Worm (Caenorhabditis elegans) whole organism, early embryonic: ENCODE data around the gene srj-44.

ENCODE experiments used
- B0310.2 ChIP-seq: sonication (generic microtip); optimal IDR thresholded peaks from 2 replicates; lab custom pipeline; 2016; ENCODE audit warnings: mild to moderate bottlenecking, missing genetic modification characterization, missing compliant biosample characterization
- F13C5.2 ChIP-seq: sonication (generic microtip); optimal IDR thresholded peaks from 2 replicates; lab custom pipeline; 2017; ENCODE audit warnings: mild to moderate bottlenecking, missing genetic modification characterization, inconsistent platforms, missing compliant biosample characterization
- aly-1 ChIP-seq: sonication (generic microtip); optimal IDR thresholded peaks from 2 replicates; lab custom pipeline; 2016; ENCODE audit warnings: missing genetic modification characterization, missing compliant biosample characterization
- ama-1 ChIP-seq: fragments of 150-350 bp; optimal IDR thresholded peaks from 2 replicates; lab custom pipeline; 2014
- ceh-13 ChIP-seq: fragments of 200-800 bp; sonication (Bioruptor generic); optimal IDR thresholded peaks from 2 replicates; lab custom pipeline; 2018; ENCODE audit warnings: mild to moderate bottlenecking, missing genetic modification characterization, missing compliant biosample characterization
- ceh-36 ChIP-seq: sonication (generic microtip); optimal IDR thresholded peaks from 2 replicates; lab custom pipeline; 2016; ENCODE audit warnings: missing genetic modification characterization, inconsistent platforms, missing compliant biosample characterization
- ets-7 ChIP-seq: sonication (generic microtip); optimal IDR thresholded peaks from 2 replicates; lab custom pipeline; 2016; ENCODE audit warnings: missing genotype, missing genetic modification characterization, missing compliant biosample characterization
- flt-1 ChIP-seq: fragments of 200-800 bp; sonication (Bioruptor generic); IDR thresholded peaks from 2 replicates; pipeline ENCODE4 v1.3.6; 2022; ENCODE audit warnings: missing genetic modification characterization, missing compliant biosample characterization
- hmbx-1 ChIP-seq: sonication (generic microtip); optimal IDR thresholded peaks from 2 replicates; lab custom pipeline; 2016; ENCODE audit warnings: mild to moderate bottlenecking, missing genetic modification characterization, missing compliant biosample characterization
- hmg-4 ChIP-seq: fragments of 200-800 bp; sonication (Bioruptor generic); optimal IDR thresholded peaks from 2 replicates; lab custom pipeline; 2018; ENCODE audit warnings: mild to moderate bottlenecking, missing genetic modification characterization, missing compliant biosample characterization
- hnd-1 ChIP-seq: sonication (generic microtip); optimal IDR thresholded peaks from 2 replicates; lab custom pipeline; 2016; ENCODE audit warnings: missing genetic modification characterization, missing compliant biosample characterization
- pes-1 ChIP-seq: fragments of 200-800 bp; sonication (Bioruptor generic); IDR thresholded peaks from 2 replicates; pipeline ENCODE4 v1.3.6; 2022; ENCODE audit warnings: missing genetic modification reagents, missing genetic modification characterization, missing compliant biosample characterization
- scrt-1 ChIP-seq: fragments of 200-800 bp; sonication (Bioruptor generic); IDR thresholded peaks from 2 replicates; pipeline ENCODE4 v1.3.6; 2022; ENCODE audit warnings: missing genetic modification characterization, missing compliant biosample characterization
- sea-1 ChIP-seq: fragments of 200-800 bp; sonication (Bioruptor generic); conservative IDR thresholded peaks from 2 replicates; pipeline ENCODE4 v1.3.6; 2022; ENCODE audit warnings: missing genetic modification characterization, missing compliant biosample characterization
- tbx-11 ChIP-seq: fragments of 200-800 bp; sonication (Bioruptor generic); IDR thresholded peaks from 2 replicates; pipeline ENCODE4 v1.3.6; 2022; ENCODE audit warnings: missing genetic modification characterization, missing compliant biosample characterization
- tbx-37 ChIP-seq: fragments of 200-800 bp; sonication (Bioruptor generic); conservative IDR thresholded peaks from 2 replicates; pipeline ENCODE4 v1.3.6; 2022; ENCODE audit warnings: missing genetic modification reagents, missing genetic modification characterization, missing compliant biosample characterization
- tra-4 ChIP-seq: sonication (generic microtip); optimal IDR thresholded peaks from 2 replicates; lab custom pipeline; 2017; ENCODE audit warnings: missing genetic modification characterization, missing compliant biosample characterization

The srj-44 gene

DNA sequence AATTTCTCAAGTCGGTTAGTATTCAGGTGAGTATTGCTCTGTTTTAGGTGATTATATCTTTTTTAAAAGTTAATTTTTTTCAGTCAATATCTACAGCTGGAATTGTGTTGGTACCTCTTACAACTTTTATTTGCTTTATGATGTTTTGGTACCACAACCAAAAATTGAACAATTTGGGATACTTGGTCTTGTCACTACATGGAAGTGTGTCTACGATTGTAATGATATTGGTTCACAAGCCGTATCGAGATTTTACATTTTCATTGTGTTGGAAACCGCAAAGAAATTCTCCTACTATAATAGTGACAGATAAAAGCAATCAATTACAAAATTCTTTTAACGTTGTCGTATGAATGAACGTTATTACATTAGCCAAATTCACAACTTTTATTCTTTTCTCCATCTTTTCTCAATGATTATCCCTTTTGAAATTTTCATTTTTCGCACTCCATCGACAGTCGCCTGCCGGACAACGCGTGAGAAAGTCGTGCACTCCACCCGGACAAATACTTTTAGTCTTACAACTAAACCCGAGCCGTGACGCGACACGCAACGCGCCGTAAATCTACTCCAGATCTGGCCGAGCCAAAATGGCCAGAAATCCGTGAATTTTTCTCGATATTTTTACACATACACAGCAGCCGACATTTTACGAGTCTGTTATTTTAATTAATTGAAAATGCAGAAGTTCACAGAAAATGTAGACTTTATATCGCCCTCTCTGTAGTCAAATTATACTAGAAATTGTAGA, 26.3 kb upstream of the srj-44 start:
- TF ChIP-seq F13C5.2 (no peak), B0310.2 (tag; lab: Kevin White, UChicago) (no peak), ama-1 (lab: Kevin White, UChicago) (no peak), scrt-1 (no peak), hnd-1 (tag; lab: Kevin White, UChicago) (no peak), pes-1 (GFP tag; lab: Robert Waterston, UW) (no peak)

DNA sequence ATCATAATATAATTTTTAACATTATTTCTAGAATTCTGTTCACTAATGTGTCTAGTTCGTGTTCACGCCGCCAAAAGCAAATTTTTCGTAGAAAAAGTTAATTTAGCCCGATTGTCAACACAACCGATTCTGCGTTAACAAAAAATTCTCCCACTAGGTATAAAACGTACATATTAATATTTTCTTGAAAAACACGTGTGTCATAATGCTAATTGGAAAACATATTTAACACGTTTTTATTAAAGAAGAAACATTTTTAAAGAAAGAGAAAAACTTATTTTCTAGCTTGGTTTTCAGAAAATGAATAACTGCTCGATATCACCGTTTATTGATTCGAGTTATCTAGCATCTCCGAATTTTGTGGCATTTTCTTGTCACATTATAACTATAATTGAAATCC, 24.5 kb upstream of the srj-44 start, which contains the start of gene srh-243:
TSS of gene srh-243 (plus strand) at position 301 of the 400 bp plus-strand sequence.
- no peak for TF ChIP-seq ets-7 (tag; lab: Kevin White, UChicago)
- no peak for TF ChIP-seq F13C5.2
- TF ChIP-seq ceh-36: no peak
- TF ChIP-seq tbx-11 (GFP tag; lab: Robert Waterston, UW): no peak
- TF ChIP-seq flt-1 (GFP tag; lab: Robert Waterston, UW): no peak
- no peak for TF ChIP-seq hnd-1 (tag; lab: Kevin White, UChicago)
- TF ChIP-seq sea-1 (GFP tag; lab: Robert Waterston, UW): no peak
- no peak for TF ChIP-seq ceh-13
- no peak for TF ChIP-seq scrt-1
- TF ChIP-seq tra-4 (tag; lab: Kevin White, UChicago): no peak
- no peak for TF ChIP-seq hmg-4 (GFP tag; lab: Kevin White, UChicago)
- no peak for TF ChIP-seq tbx-37
- no peak for TF ChIP-seq pes-1 (GFP tag; lab: Robert Waterston, UW)
- no peak for TF ChIP-seq hmbx-1 (tag; lab: Kevin White, UChicago)
- no peak for TF ChIP-seq ama-1 (lab: Kevin White, UChicago)
- TF ChIP-seq B0310.2 (tag; lab: Kevin White, UChicago): no peak

DNA sequence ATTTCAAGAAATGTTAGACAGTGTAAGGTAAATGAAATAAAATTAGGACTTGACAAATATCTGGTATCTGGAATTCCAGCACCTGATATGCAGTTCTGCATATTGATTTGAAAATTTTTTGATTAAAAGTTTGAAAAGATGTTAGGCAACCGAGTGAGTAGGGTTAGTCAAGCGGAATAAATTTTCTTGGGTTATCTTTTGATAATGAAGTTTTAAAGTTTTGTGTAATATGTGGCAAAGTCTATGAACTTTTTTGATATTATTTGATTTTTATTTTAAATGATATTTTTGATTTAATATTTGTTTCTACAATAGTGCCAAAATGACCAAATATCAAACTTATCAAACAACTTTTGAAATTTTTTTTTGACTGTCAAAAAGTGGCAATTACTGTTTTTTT, 23.8 kb upstream of the srj-44 start, which contains the start of gene srh-241:
TSS of gene srh-241 (minus strand) at position 101 of the 400 bp plus-strand sequence.
- TF ChIP-seq sea-1 (GFP tag; lab: Robert Waterston, UW) (no peak), hnd-1 (tag; lab: Kevin White, UChicago) (no peak), tbx-37 (no peak), ceh-13 (no peak), B0310.2 (tag; lab: Kevin White, UChicago) (no peak), pes-1 (GFP tag; lab: Robert Waterston, UW) (no peak), ets-7 (tag; lab: Kevin White, UChicago) (no peak), flt-1 (GFP tag; lab: Robert Waterston, UW) (no peak)

DNA sequence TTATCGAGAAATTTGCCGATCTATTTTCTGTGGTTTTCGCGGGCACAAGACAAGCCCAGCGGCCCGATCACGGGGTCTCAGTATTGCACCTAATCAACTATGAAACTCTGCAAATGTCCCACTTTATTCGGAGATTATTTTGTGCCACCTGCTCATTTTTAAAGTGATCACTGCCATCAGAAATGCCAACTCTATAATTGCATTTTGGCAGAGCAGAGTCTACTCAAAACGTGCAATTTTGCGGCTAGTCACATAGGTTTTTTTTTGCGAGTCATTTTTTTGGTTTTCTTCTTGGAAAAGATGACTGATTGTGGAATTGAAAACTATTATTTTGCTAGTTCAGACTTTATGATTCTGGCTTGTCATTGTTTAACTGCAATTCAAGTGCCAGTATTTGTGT, 19.2 kb upstream of the srj-44 start, which contains the start of gene srh-240:
TSS of gene srh-240 (plus strand) at position 301 of the 400 bp plus-strand sequence.
- no peak for TF ChIP-seq sea-1 (GFP tag; lab: Robert Waterston, UW)
- TF ChIP-seq hmg-4 (GFP tag; lab: Kevin White, UChicago): no peak
- no peak for TF ChIP-seq tbx-11 (GFP tag; lab: Robert Waterston, UW)
- TF ChIP-seq flt-1 (GFP tag; lab: Robert Waterston, UW): no peak
- no peak for TF ChIP-seq ets-7 (tag; lab: Kevin White, UChicago)
- TF ChIP-seq aly-1 (tag; lab: Kevin White, UChicago): no peak
- TF ChIP-seq hmbx-1 (tag; lab: Kevin White, UChicago): no peak
- no peak for TF ChIP-seq tbx-37
- TF ChIP-seq B0310.2 (tag; lab: Kevin White, UChicago): no peak
- no peak for TF ChIP-seq hnd-1 (tag; lab: Kevin White, UChicago)
- no peak for TF ChIP-seq ceh-36
- TF ChIP-seq pes-1 (GFP tag; lab: Robert Waterston, UW): no peak
- TF ChIP-seq scrt-1: no peak
- no peak for TF ChIP-seq tra-4 (tag; lab: Kevin White, UChicago)
- no peak for TF ChIP-seq ama-1 (lab: Kevin White, UChicago)
- TF ChIP-seq ceh-13: no peak
- TF ChIP-seq F13C5.2: no peak

DNA sequence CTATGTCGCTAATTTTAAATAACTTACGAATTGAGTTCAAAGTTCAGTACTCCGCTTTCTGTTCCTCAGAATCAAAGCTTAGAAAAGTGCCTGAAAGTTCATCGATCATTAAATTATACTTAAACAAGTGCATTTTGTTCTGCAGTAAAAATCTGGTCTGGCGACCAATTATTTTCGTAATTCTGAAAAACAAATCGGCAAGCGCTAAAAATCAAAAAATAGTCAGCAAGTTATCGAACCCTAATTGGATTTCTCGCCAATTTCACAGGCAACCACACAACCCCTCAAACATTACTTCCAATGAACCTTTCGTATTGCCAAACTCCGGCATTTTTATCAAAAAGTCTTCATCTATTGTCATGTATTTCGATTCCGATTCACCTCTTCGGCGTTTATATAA, 17.4 kb upstream of the srj-44 start, which contains the start of gene srh-272:
TSS of gene srh-272 (plus strand) at position 301 of the 400 bp plus-strand sequence.
- TF ChIP-seq F13C5.2: no peak
- TF ChIP-seq hmg-4 (GFP tag; lab: Kevin White, UChicago): no peak
- TF ChIP-seq ceh-13: no peak
- TF ChIP-seq ets-7 (tag; lab: Kevin White, UChicago): no peak
- no peak for TF ChIP-seq hmbx-1 (tag; lab: Kevin White, UChicago)
- TF ChIP-seq scrt-1: no peak
- TF ChIP-seq B0310.2 (tag; lab: Kevin White, UChicago): no peak
- TF ChIP-seq ceh-36: no peak
- no peak for TF ChIP-seq tbx-11 (GFP tag; lab: Robert Waterston, UW)
- no peak for TF ChIP-seq pes-1 (GFP tag; lab: Robert Waterston, UW)
- TF ChIP-seq tra-4 (tag; lab: Kevin White, UChicago): no peak
- TF ChIP-seq sea-1 (GFP tag; lab: Robert Waterston, UW): no peak
- TF ChIP-seq hnd-1 (tag; lab: Kevin White, UChicago): no peak
- TF ChIP-seq flt-1 (GFP tag; lab: Robert Waterston, UW): no peak
- no peak for TF ChIP-seq ama-1 (lab: Kevin White, UChicago)
- no peak for TF ChIP-seq aly-1 (tag; lab: Kevin White, UChicago)
- TF ChIP-seq tbx-37: no peak

DNA sequence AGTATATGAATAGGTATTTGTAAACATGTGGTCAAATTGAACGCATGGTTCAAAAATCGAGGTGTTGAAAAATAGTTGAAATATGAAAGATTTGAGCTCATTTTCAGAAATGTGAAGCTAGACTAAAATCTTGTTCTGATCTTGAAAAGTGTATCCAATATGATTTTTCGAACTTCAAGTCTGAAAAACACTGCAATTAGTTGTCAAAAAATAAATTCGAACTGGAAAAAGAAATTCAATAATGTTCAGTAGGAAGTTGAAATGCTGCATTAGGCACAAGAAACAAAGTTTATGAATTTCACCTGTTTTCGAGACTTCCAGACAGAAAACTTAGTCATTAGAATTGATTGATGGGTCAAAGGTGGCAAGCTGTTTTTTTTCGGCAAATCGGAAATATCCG, 15.8 kb upstream of the srj-44 start, which contains the start of gene srh-270:
TSS of gene srh-270 (minus strand) at position 101 of the 400 bp plus-strand sequence.
- TF ChIP-seq flt-1 (GFP tag; lab: Robert Waterston, UW): no peak

DNA sequence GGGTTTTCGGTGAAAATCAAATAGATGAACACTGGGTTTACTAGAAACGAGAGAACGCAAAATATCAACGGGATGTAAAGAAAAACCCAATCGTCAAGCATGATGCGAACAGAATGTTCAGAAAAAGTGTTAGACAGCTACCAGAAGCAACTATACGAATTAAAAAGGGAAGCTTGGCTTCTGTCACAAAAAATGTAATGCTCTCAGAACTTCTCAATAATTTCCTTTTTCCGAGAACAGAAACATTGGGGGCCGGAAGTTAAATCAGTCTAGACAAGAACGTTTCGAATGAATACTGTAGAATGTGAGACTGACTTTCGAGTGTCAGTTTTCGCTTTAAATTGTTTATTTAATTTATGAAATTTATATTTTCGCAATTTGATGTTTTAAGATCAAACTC, 14.1 kb upstream of the srj-44 start, which contains the start of gene srj-54:
TSS of gene srj-54 (minus strand) at position 101 of the 400 bp plus-strand sequence.
- TF ChIP-seq F13C5.2: no peak
- no peak for TF ChIP-seq pes-1 (GFP tag; lab: Robert Waterston, UW)
- no peak for TF ChIP-seq scrt-1
- no peak for TF ChIP-seq sea-1 (GFP tag; lab: Robert Waterston, UW)
- no peak for TF ChIP-seq flt-1 (GFP tag; lab: Robert Waterston, UW)
- no peak for TF ChIP-seq ama-1 (lab: Kevin White, UChicago)
- no peak for TF ChIP-seq B0310.2 (tag; lab: Kevin White, UChicago)
- TF ChIP-seq aly-1 (tag; lab: Kevin White, UChicago): no peak
- TF ChIP-seq hnd-1 (tag; lab: Kevin White, UChicago): no peak
- no peak for TF ChIP-seq tra-4 (tag; lab: Kevin White, UChicago)
- TF ChIP-seq hmbx-1 (tag; lab: Kevin White, UChicago): no peak
- no peak for TF ChIP-seq hmg-4 (GFP tag; lab: Kevin White, UChicago)
- TF ChIP-seq tbx-11 (GFP tag; lab: Robert Waterston, UW): no peak
- TF ChIP-seq ceh-36: no peak
- no peak for TF ChIP-seq tbx-37
- TF ChIP-seq ceh-13: no peak
- TF ChIP-seq ets-7 (tag; lab: Kevin White, UChicago): no peak
